Worm (Caenorhabditis elegans) whole organism, mixed stage, embryonic: Measurements from ENCODE around the gene fbxb-64.

ENCODE experiments used
- blmp-1 ChIP-seq: fragments of 150-350 bp; optimal IDR thresholded peaks from 2 replicates; lab custom pipeline; 2014; ENCODE audit warnings: missing biosample characterization, missing genetic modification characterization
- ceh-39 ChIP-seq: fragments of 150-350 bp; optimal IDR thresholded peaks from 2 replicates; lab custom pipeline; 2014; ENCODE audit warnings: missing biosample characterization, missing genetic modification characterization
- ceh-43 ChIP-seq: fragments of 200-800 bp; sonication (Bioruptor generic); optimal IDR thresholded peaks from 2 replicates; lab custom pipeline; 2018; ENCODE audit warnings: mild to moderate bottlenecking, missing genetic modification characterization, moderate library complexity, missing compliant biosample characterization
- ces-1 ChIP-seq: fragments of 150-350 bp; optimal IDR thresholded peaks from 2 replicates; lab custom pipeline; 2014; ENCODE audit warnings: missing biosample characterization, missing genetic modification reagents, missing genetic modification characterization
- drap-1 ChIP-seq: fragments of 200-800 bp; sonication (Bioruptor generic); optimal IDR thresholded peaks from 3 replicates; lab custom pipeline; 2018; ENCODE audit warnings: mild to moderate bottlenecking, missing genetic modification characterization, missing compliant biosample characterization
- elt-1 ChIP-seq: sonication (generic microtip); optimal IDR thresholded peaks from 2 replicates; lab custom pipeline; 2017; ENCODE audit warnings: missing genetic modification characterization, mild to moderate bottlenecking, missing compliant biosample characterization, antibody characterized with exemption, moderate library complexity, borderline replicate concordance; ENCODE audit not compliant: insufficient read depth
- flh-1 ChIP-seq: fragments of 200-800 bp; sonication (Bioruptor generic); optimal IDR thresholded peaks from 2 replicates; lab custom pipeline; 2018; ENCODE audit warnings: mild to moderate bottlenecking, missing genetic modification characterization, moderate library complexity, missing compliant biosample characterization
- hlh-1 ChIP-seq: fragments of 150-350 bp; optimal IDR thresholded peaks from 2 replicates; lab custom pipeline; 2014; ENCODE audit warnings: missing biosample characterization, missing genetic modification reagents, missing genetic modification characterization
- lin-13 ChIP-seq: fragments of 150-350 bp; optimal IDR thresholded peaks from 2 replicates; lab custom pipeline; 2014; ENCODE audit warnings: missing biosample characterization, missing genetic modification characterization
- lin-32 ChIP-seq: fragments of 200-800 bp; sonication (Bioruptor generic); optimal IDR thresholded peaks from 2 replicates; lab custom pipeline; 2018; ENCODE audit warnings: mild to moderate bottlenecking, missing genetic modification characterization, missing compliant biosample characterization
- mab-5 ChIP-seq: fragments of 150-350 bp; optimal IDR thresholded peaks from 2 replicates; lab custom pipeline; 2014; ENCODE audit warnings: missing biosample characterization, missing genetic modification characterization
- nhr-2 ChIP-seq: fragments of 150-350 bp; optimal IDR thresholded peaks from 2 replicates; lab custom pipeline; 2014; ENCODE audit warnings: missing biosample characterization, missing genetic modification characterization
- nhr-237 ChIP-seq: fragments of 150-350 bp; optimal IDR thresholded peaks from 2 replicates; lab custom pipeline; 2014; ENCODE audit warnings: missing biosample characterization, missing genetic modification characterization
- nhr-28 ChIP-seq: fragments of 150-350 bp; optimal IDR thresholded peaks from 2 replicates; lab custom pipeline; 2014; ENCODE audit warnings: missing biosample characterization, missing genetic modification characterization
- nhr-76 ChIP-seq: sonication (generic microtip); optimal IDR thresholded peaks from 2 replicates; lab custom pipeline; 2017; ENCODE audit warnings: missing biosample characterization, missing genetic modification characterization
- pha-4 ChIP-seq: fragments of 150-350 bp; optimal IDR thresholded peaks from 2 replicates; lab custom pipeline; 2018; ENCODE audit warnings: missing biosample characterization, missing genetic modification reagents, missing genetic modification characterization
- sem-2 ChIP-seq: fragments of 200-800 bp; sonication (Bioruptor generic); optimal IDR thresholded peaks from 2 replicates; lab custom pipeline; 2018; ENCODE audit warnings: mild to moderate bottlenecking, missing genetic modification characterization, missing compliant biosample characterization
- snpc-4 ChIP-seq: fragments of 150-350 bp; optimal IDR thresholded peaks from 2 replicates; lab custom pipeline; 2014; ENCODE audit warnings: missing biosample characterization, missing genetic modification characterization
- sptf-1 ChIP-seq: sonication (generic microtip); optimal IDR thresholded peaks from 2 replicates; lab custom pipeline; 2017; ENCODE audit warnings: mild to moderate bottlenecking, missing genetic modification characterization, moderate library complexity, missing compliant biosample characterization
- unc-120 ChIP-seq: sonication (generic microtip); optimal IDR thresholded peaks from 2 replicates; lab custom pipeline; 2017; ENCODE audit warnings: missing genetic modification characterization, missing compliant biosample characterization; ENCODE audit not compliant: poor library complexity, severe bottlenecking
- unc-62 ChIP-seq: fragments of 150-350 bp; optimal IDR thresholded peaks from 2 replicates; lab custom pipeline; 2014; ENCODE audit warnings: missing biosample characterization, missing genetic modification reagents, missing genetic modification characterization

Gene fbxb-64

ce11 chrV:19354506-19354905 is 41.4 kb downstream of the fbxb-64 start:
- TF ChIP-seq ces-1 (GFP tag; lab: Kevin White, UChicago) (peak; percentile 88), sem-2 (GFP tag; lab: Kevin White, UChicago) (no peak), elt-1 (no peak)

- TF ChIP-seq blmp-1 (tag; lab: Kevin White, UChicago), result no peak
- no peak for TF ChIP-seq unc-62 (GFP tag; lab: Kevin White, UChicago)
- TF ChIP-seq drap-1 (GFP tag; lab: Kevin White, UChicago), result no peak
- no peak for TF ChIP-seq lin-32
- TF ChIP-seq sptf-1 (tag; lab: Kevin White, UChicago), result no peak
- TF ChIP-seq mab-5 (tag; lab: Kevin White, UChicago), result no peak
Measured at ce11 chrV:19355219-19355618, 42.1 kb downstream of the fbxb-64 start.

DNA sequence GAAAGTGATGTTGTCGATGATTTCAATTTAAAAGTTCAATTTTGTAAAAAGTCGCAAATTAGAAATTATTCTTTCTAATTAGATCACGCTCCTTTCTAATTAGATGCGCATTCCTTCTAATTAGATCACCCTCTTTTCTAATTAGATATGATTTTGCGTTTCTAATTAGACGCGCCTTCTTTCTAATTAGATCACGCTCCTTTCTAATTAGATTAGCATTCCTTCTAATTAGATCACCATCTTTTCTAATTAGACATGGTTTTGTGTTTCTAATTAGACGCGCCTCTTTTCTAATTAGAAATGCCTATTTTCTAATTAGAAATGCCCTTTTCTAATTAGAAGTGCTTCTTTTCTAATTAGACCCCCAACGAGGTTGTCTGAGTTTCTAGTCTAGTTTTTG is 43.6 kb downstream of the fbxb-64 start:
- no peak for TF ChIP-seq pha-4
- TF ChIP-seq ceh-43 (GFP tag; lab: Kevin White, UChicago), result peak; percentile 66

DNA sequence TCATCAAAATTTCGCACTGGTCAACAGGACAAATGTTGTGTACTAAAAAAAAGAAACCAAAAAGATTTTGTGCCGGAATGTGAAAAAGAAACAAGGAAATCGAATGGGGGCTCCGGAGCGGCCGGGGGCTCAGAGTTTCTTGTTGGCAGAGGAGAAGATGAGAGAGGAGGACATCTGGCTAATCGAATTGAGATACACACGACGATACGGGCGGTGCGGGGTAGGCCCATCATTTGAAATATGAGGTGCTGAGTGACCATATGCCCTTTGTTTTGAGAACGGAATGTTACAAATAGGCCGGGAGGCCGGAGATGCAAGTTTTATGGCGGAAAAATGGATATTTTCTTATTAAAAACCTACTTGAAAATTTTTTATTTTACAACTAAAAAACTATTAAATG is 45.0 kb downstream of the fbxb-64 start:
- TF ChIP-seq flh-1 (GFP tag; lab: Kevin White, UChicago), result no peak
- TF ChIP-seq ces-1 (GFP tag; lab: Kevin White, UChicago), result peak; percentile 76
- peak; percentile 44 for TF ChIP-seq hlh-1 (tag; lab: Kevin White, UChicago)

DNA sequence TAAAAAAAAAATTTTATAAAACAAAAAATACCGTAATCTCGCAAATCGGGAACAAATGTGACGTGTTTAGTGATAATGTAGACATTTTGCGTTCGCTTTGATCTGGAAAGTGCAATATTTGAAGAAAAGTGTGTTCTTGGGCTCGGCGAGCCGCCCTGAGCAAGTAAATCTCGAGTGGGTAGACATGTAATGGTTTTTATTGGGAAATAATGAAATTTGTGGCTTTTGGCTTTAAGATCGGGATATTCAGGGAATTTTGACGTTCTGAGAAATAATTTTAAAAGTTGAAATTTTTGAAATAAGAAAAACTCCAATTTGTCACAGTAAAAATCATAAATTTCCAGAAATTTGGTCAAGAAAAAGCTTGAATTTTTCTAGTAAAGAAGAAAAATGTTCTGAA is 49.5 kb downstream of the fbxb-64 start, which contains the start of gene C14B4.2:
TSS of gene C14B4.2 (minus strand) at position 101 of the 400 bp plus-strand sequence.
- no peak for TF ChIP-seq unc-62 (GFP tag; lab: Kevin White, UChicago)
- no peak for TF ChIP-seq nhr-2 (tag; lab: Kevin White, UChicago)
- no peak for TF ChIP-seq nhr-28 (tag; lab: Kevin White, UChicago)
- TF ChIP-seq lin-13 (tag; lab: Kevin White, UChicago), result no peak
- no peak for TF ChIP-seq nhr-237 (tag; lab: Kevin White, UChicago)
- TF ChIP-seq ceh-39 (tag; lab: Kevin White, UChicago), result no peak
- TF ChIP-seq blmp-1 (tag; lab: Kevin White, UChicago), result no peak
- no peak for TF ChIP-seq unc-120 (tag; lab: Kevin White, UChicago)
- TF ChIP-seq nhr-76 (tag; lab: Kevin White, UChicago), result no peak
- no peak for TF ChIP-seq snpc-4
- TF ChIP-seq hlh-1 (tag; lab: Kevin White, UChicago), result no peak
- TF ChIP-seq flh-1 (GFP tag; lab: Kevin White, UChicago), result no peak
